Worm (Caenorhabditis elegans) whole organism, early embryonic: ENCODE measurements around the gene alh-1.

ENCODE experiments used
- B0310.2 ChIP-seq: sonication (generic microtip); optimal IDR thresholded peaks from 2 replicates; lab custom pipeline; 2016; ENCODE audit warnings: mild to moderate bottlenecking, missing genetic modification characterization, missing compliant biosample characterization
- F13C5.2 ChIP-seq: sonication (generic microtip); optimal IDR thresholded peaks from 2 replicates; lab custom pipeline; 2017; ENCODE audit warnings: mild to moderate bottlenecking, missing genetic modification characterization, inconsistent platforms, missing compliant biosample characterization
- aly-1 ChIP-seq: sonication (generic microtip); optimal IDR thresholded peaks from 2 replicates; lab custom pipeline; 2016; ENCODE audit warnings: missing genetic modification characterization, missing compliant biosample characterization
- ceh-13 ChIP-seq: fragments of 200-800 bp; sonication (Bioruptor generic); optimal IDR thresholded peaks from 2 replicates; lab custom pipeline; 2018; ENCODE audit warnings: mild to moderate bottlenecking, missing genetic modification characterization, missing compliant biosample characterization
- ets-7 ChIP-seq: sonication (generic microtip); optimal IDR thresholded peaks from 2 replicates; lab custom pipeline; 2016; ENCODE audit warnings: missing genotype, missing genetic modification characterization, missing compliant biosample characterization
- flt-1 ChIP-seq: fragments of 200-800 bp; sonication (Bioruptor generic); IDR thresholded peaks from 2 replicates; pipeline ENCODE4 v1.3.6; 2022; ENCODE audit warnings: missing genetic modification characterization, missing compliant biosample characterization
- hmbx-1 ChIP-seq: sonication (generic microtip); optimal IDR thresholded peaks from 2 replicates; lab custom pipeline; 2016; ENCODE audit warnings: mild to moderate bottlenecking, missing genetic modification characterization, missing compliant biosample characterization
- hmg-4 ChIP-seq: fragments of 200-800 bp; sonication (Bioruptor generic); optimal IDR thresholded peaks from 2 replicates; lab custom pipeline; 2018; ENCODE audit warnings: mild to moderate bottlenecking, missing genetic modification characterization, missing compliant biosample characterization
- hnd-1 ChIP-seq: sonication (generic microtip); optimal IDR thresholded peaks from 2 replicates; lab custom pipeline; 2016; ENCODE audit warnings: missing genetic modification characterization, missing compliant biosample characterization
- pes-1 ChIP-seq: fragments of 200-800 bp; sonication (Bioruptor generic); IDR thresholded peaks from 2 replicates; pipeline ENCODE4 v1.3.6; 2022; ENCODE audit warnings: missing genetic modification reagents, missing genetic modification characterization, missing compliant biosample characterization
- scrt-1 ChIP-seq: fragments of 200-800 bp; sonication (Bioruptor generic); IDR thresholded peaks from 2 replicates; pipeline ENCODE4 v1.3.6; 2022; ENCODE audit warnings: missing genetic modification characterization, missing compliant biosample characterization
- sea-1 ChIP-seq: fragments of 200-800 bp; sonication (Bioruptor generic); conservative IDR thresholded peaks from 2 replicates; pipeline ENCODE4 v1.3.6; 2022; ENCODE audit warnings: missing genetic modification characterization, missing compliant biosample characterization
- tbx-11 ChIP-seq: fragments of 200-800 bp; sonication (Bioruptor generic); IDR thresholded peaks from 2 replicates; pipeline ENCODE4 v1.3.6; 2022; ENCODE audit warnings: missing genetic modification characterization, missing compliant biosample characterization
- tbx-37 ChIP-seq: fragments of 200-800 bp; sonication (Bioruptor generic); conservative IDR thresholded peaks from 2 replicates; pipeline ENCODE4 v1.3.6; 2022; ENCODE audit warnings: missing genetic modification reagents, missing genetic modification characterization, missing compliant biosample characterization
- tra-4 ChIP-seq: sonication (generic microtip); optimal IDR thresholded peaks from 2 replicates; lab custom pipeline; 2017; ENCODE audit warnings: missing genetic modification characterization, missing compliant biosample characterization

Gene alh-1

ce11 chrIII:5120593-5120992 lies 43.0 kb downstream of the alh-1 start:
- no peak for TF ChIP-seq hmbx-1 (tag; lab: Kevin White, UChicago)
- TF ChIP-seq flt-1 (GFP tag; lab: Robert Waterston, UW), result no peak

ce11 chrIII:5124385-5124784 lies 46.8 kb downstream of the alh-1 start:
- TF ChIP-seq ets-7 (tag; lab: Kevin White, UChicago) (no peak), F13C5.2 (tag; lab: Kevin White, UChicago) (no peak), aly-1 (no peak), flt-1 (GFP tag; lab: Robert Waterston, UW) (no peak), hmbx-1 (tag; lab: Kevin White, UChicago) (no peak), scrt-1 (GFP tag; lab: Robert Waterston, UW) (no peak), tbx-37 (no peak), tbx-11 (no peak), tra-4 (tag; lab: Kevin White, UChicago) (no peak), ceh-13 (GFP tag; lab: Kevin White, UChicago) (no peak), sea-1 (GFP tag; lab: Robert Waterston, UW) (no peak), hmg-4 (no peak), B0310.2 (tag; lab: Kevin White, UChicago) (no peak)

ce11 chrIII:5125759-5126158 lies 48.2 kb downstream of the alh-1 start:
- TF ChIP-seq tra-4 (tag; lab: Kevin White, UChicago), result no peak

ce11 chrIII:5126988-5127387 lies 49.4 kb downstream of the alh-1 start:
- TF ChIP-seq F13C5.2 (tag; lab: Kevin White, UChicago) (no peak), sea-1 (GFP tag; lab: Robert Waterston, UW) (no peak), ceh-13 (GFP tag; lab: Kevin White, UChicago) (no peak), pes-1 (no peak), ets-7 (tag; lab: Kevin White, UChicago) (no peak), hmg-4 (no peak), tra-4 (tag; lab: Kevin White, UChicago) (no peak), hmbx-1 (tag; lab: Kevin White, UChicago) (no peak), tbx-37 (no peak), flt-1 (GFP tag; lab: Robert Waterston, UW) (no peak), aly-1 (no peak), scrt-1 (GFP tag; lab: Robert Waterston, UW) (no peak)

ce11 chrIII:5129261-5129660 lies 51.7 kb downstream of the alh-1 start:
- no peak for TF ChIP-seq hnd-1
- no peak for TF ChIP-seq ceh-13 (GFP tag; lab: Kevin White, UChicago)
- no peak for TF ChIP-seq B0310.2 (tag; lab: Kevin White, UChicago)
- no peak for TF ChIP-seq tbx-11
